Worm (Caenorhabditis elegans): ENCODE results near the gene C44C10.10.

DNA sequence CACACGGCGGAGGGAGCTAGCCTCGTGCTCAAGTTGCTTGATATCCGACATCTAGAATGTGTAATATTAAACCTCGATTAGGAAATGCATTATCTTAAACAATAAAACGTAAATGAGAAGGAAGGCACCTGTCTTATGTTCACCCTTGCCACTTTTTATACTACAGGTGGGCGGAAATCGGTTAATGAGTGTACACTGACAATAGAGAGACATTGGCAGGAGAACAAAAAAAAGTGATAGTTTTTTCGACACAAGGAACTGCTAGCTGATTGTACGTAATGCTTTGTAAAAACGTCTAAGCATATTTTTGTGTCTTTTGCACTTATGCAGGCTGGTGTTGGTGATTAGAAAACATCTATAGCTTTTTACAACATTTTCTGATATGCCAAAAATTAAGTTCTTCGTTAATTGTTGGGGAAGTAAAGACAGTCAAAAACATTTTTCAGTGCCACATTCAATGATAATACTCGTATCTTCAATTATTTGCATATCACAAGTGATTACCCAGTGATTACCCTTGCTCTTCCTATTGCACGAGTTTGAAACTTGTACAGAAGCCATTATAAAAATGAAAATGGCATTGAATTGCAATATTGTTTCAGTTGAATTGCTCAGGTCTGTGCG is 22.2 kb downstream of the C44C10.10 start, which contains the start of gene col-180:
- TF ChIP-seq nhr-11 (tag; optimal IDR thresholded peaks at IDR 0.05) (no peak), mdl-1 (tag; optimal IDR thresholded peaks at IDR 0.05) (no peak), fkh-10 (GFP tag; optimal IDR thresholded peaks at IDR 0.05) (no peak), nfya-1 (tag; optimal IDR thresholded peaks at IDR 0.05; ENCODE audit: insufficient read depth) (no peak), ama-1 (optimal IDR thresholded peaks at IDR 0.05) (no peak), unc-62 (GFP tag; optimal IDR thresholded peaks at IDR 0.05) (no peak), nhr-77 (tag; optimal IDR thresholded peaks at IDR 0.05) (no peak), nhr-67 (tag; optimal IDR thresholded peaks at IDR 0.05) (no peak), daf-12 (tag; optimal IDR thresholded peaks at IDR 0.05) (no peak), lin-15B (tag; optimal IDR thresholded peaks at IDR 0.05) (no peak), ceh-16 (tag; optimal IDR thresholded peaks at IDR 0.05) (no peak), nhr-28 (tag; optimal IDR thresholded peaks at IDR 0.05) (no peak)
